Worm (Caenorhabditis elegans) whole organism, L4 larva: ENCODE measurements around the gene C31E10.11.

Experiments
- ama-1 ChIP-seq: fragments of 150-350 bp; optimal IDR thresholded peaks from 2 replicates; lab custom pipeline; 2014; ENCODE audit warnings: inconsistent platforms, mixed read lengths
- ceh-28 ChIP-seq: fragments of 150-350 bp; optimal IDR thresholded peaks from 2 replicates; lab custom pipeline; 2014; ENCODE audit warnings: missing biosample characterization, missing genetic modification reagents, missing genetic modification characterization
- pqm-1 ChIP-seq: sonication (generic microtip); optimal IDR thresholded peaks from 2 replicates; lab custom pipeline; 2017; ENCODE audit warnings: missing biosample characterization, missing genetic modification characterization
- unc-130 ChIP-seq: sonication (generic microtip); optimal IDR thresholded peaks from 2 replicates; lab custom pipeline; 2016; ENCODE audit warnings: missing genetic modification reagents, missing genetic modification characterization, missing compliant biosample characterization
- unc-62 ChIP-seq, 3 experiments: fragments of 150-350 bp in 1 of 3; sonication (generic microtip); optimal IDR thresholded peaks in 2 of 3; peaks in 1 of 3; 1 replicate in 1 of 3; 2 replicates in 2 of 3; lab custom pipeline; 2014 to 2017; ENCODE audit warnings: missing biosample characterization in 3 of 3, missing genetic modification characterization in 3 of 3, missing genetic modification reagents in 3 of 3, missing genotype in 1 of 3

DNA sequence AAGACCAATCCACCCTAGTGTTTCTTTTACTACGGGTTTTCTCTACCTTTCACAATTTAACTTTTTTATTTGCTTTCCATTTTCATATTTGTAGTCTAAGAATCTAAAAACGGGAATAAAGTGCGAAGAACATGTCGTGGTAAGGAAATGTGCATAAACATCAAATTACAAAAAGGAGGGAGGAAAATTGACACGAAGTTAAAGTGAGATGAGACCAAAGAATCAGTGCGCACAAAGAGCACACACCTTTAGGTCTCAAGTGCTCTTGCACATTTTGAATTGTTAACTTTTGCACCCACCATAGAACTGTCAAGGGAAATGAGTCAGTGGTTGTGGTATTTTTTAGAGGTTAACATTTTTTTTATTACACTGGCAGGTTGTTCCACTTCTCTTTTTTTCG is 39.9 kb upstream of the C31E10.11 start:
- TF ChIP-seq pqm-1 (tag; lab: Kevin White, UChicago): no peak
- TF ChIP-seq ceh-28 (tag; lab: Kevin White, UChicago): no peak
- TF ChIP-seq unc-62 (GFP tag; optimal IDR thresholded peaks at IDR 0.05 in 1 of 2; lab: Kevin White, UChicago): peak in 1 of 2 experiments; percentile 20
- TF ChIP-seq unc-62 (tag; optimal IDR thresholded peaks at IDR 0.05; lab: Kevin White, UChicago): no peak
- no peak for TF ChIP-seq ama-1
- no peak for TF ChIP-seq unc-130 (GFP tag; lab: Kevin White, UChicago)
